Worm (Caenorhabditis elegans) whole organism, L2 larva: ENCODE measurements around the gene F22F4.5.

Experiments used
- F13H6.1 ChIP-seq: sonication (generic microtip); optimal IDR thresholded peaks from 2 replicates; lab custom pipeline; 2016; ENCODE audit warnings: missing genetic modification characterization, missing compliant biosample characterization
- R02D3.7 ChIP-seq: fragments of 150-350 bp; optimal IDR thresholded peaks from 2 replicates; lab custom pipeline; 2014; ENCODE audit warnings: missing biosample characterization, missing genetic modification characterization
- ZK546.5 ChIP-seq: sonication (generic microtip); optimal IDR thresholded peaks from 2 replicates; lab custom pipeline; 2017; ENCODE audit warnings: missing biosample characterization, missing genetic modification characterization
- ama-1 ChIP-seq: fragments of 150-350 bp; optimal IDR thresholded peaks from 2 replicates; lab custom pipeline; 2018; ENCODE audit warnings: inconsistent platforms
- blmp-1 ChIP-seq: sonication (generic microtip); optimal IDR thresholded peaks from 2 replicates; lab custom pipeline; 2017; ENCODE audit warnings: missing genetic modification characterization, mild to moderate bottlenecking, missing compliant biosample characterization, antibody characterized with exemption, moderate library complexity; ENCODE audit not compliant: insufficient read depth
- ceh-16 ChIP-seq: fragments of 150-350 bp; optimal IDR thresholded peaks from 2 replicates; lab custom pipeline; 2014; ENCODE audit warnings: missing biosample characterization, missing genetic modification characterization
- ceh-82 ChIP-seq: fragments of 150-350 bp; optimal IDR thresholded peaks from 2 replicates; lab custom pipeline; 2014; ENCODE audit warnings: missing biosample characterization, missing genetic modification characterization
- crh-2 ChIP-seq: sonication (generic microtip); optimal IDR thresholded peaks from 2 replicates; lab custom pipeline; 2017; ENCODE audit warnings: missing biosample characterization, missing genetic modification characterization
- dmd-4 ChIP-seq: sonication (generic microtip); optimal IDR thresholded peaks from 2 replicates; lab custom pipeline; 2017; ENCODE audit warnings: missing biosample characterization, missing genetic modification characterization
- egl-27 ChIP-seq: sonication (generic microtip); optimal IDR thresholded peaks from 3 replicates; lab custom pipeline; 2017; ENCODE audit warnings: missing biosample characterization, missing genetic modification reagents, missing genetic modification characterization
- elt-1 ChIP-seq: fragments of 150-350 bp; optimal IDR thresholded peaks from 2 replicates; lab custom pipeline; 2014; ENCODE audit warnings: missing biosample characterization, missing genetic modification characterization
- elt-3 ChIP-seq: sonication (generic microtip); optimal IDR thresholded peaks from 2 replicates; lab custom pipeline; 2017; ENCODE audit warnings: missing biosample characterization, missing genetic modification characterization
- fos-1 ChIP-seq: fragments of 150-350 bp; optimal IDR thresholded peaks from 2 replicates; lab custom pipeline; 2014; ENCODE audit warnings: missing biosample characterization, missing genetic modification characterization
- gmeb-1 ChIP-seq: fragments of 150-350 bp; optimal IDR thresholded peaks from 2 replicates; lab custom pipeline; 2014; ENCODE audit warnings: missing biosample characterization, missing genetic modification characterization
- lin-11 ChIP-seq: fragments of 150-350 bp; sonication (generic microtip); optimal IDR thresholded peaks from 2 replicates; lab custom pipeline; 2014; ENCODE audit warnings: missing biosample characterization, missing genetic modification characterization, inconsistent platforms, mixed read lengths
- lin-39 ChIP-seq: fragments of 150-350 bp; optimal IDR thresholded peaks from 2 replicates; lab custom pipeline; 2014; ENCODE audit warnings: missing biosample characterization, missing genetic modification reagents, missing genetic modification characterization
- mab-5 ChIP-seq: fragments of 150-350 bp; optimal IDR thresholded peaks from 2 replicates; lab custom pipeline; 2014; ENCODE audit warnings: missing biosample characterization, missing genetic modification characterization
- mbf-1 ChIP-seq: sonication (generic microtip); optimal IDR thresholded peaks from 2 replicates; lab custom pipeline; 2017; ENCODE audit warnings: missing biosample characterization, missing genetic modification characterization
- mdl-1 ChIP-seq, 2 experiments: fragments of 150-350 bp in 1 of 2; sonication (generic microtip) in 1 of 2; optimal IDR thresholded peaks; 2 replicates each; lab custom pipeline; 2017; ENCODE audit warnings: missing biosample characterization in 2 of 2, missing genetic modification characterization in 2 of 2
- nhr-10 ChIP-seq: sonication (generic microtip); optimal IDR thresholded peaks from 2 replicates; lab custom pipeline; 2017; ENCODE audit warnings: missing biosample characterization, missing genetic modification characterization
- nhr-11 ChIP-seq: fragments of 150-350 bp; optimal IDR thresholded peaks from 2 replicates; lab custom pipeline; 2014; ENCODE audit warnings: missing biosample characterization, missing genetic modification characterization
- nhr-21 ChIP-seq: fragments of 150-350 bp; optimal IDR thresholded peaks from 2 replicates; lab custom pipeline; 2014; ENCODE audit warnings: missing biosample characterization, missing genetic modification characterization
- nhr-237 ChIP-seq: fragments of 150-350 bp; optimal IDR thresholded peaks from 2 replicates; lab custom pipeline; 2014; ENCODE audit warnings: missing biosample characterization, missing genetic modification characterization
- nhr-25 ChIP-seq: fragments of 150-350 bp; sonication (generic microtip); optimal IDR thresholded peaks from 3 replicates; lab custom pipeline; 2014; ENCODE audit warnings: missing biosample characterization, missing genetic modification characterization
- nhr-6 ChIP-seq: fragments of 150-350 bp; optimal IDR thresholded peaks from 2 replicates; lab custom pipeline; 2014; ENCODE audit warnings: missing biosample characterization, missing genetic modification characterization
- nhr-77 ChIP-seq: fragments of 150-350 bp; optimal IDR thresholded peaks from 2 replicates; lab custom pipeline; 2014; ENCODE audit warnings: missing biosample characterization, missing genetic modification characterization
- sem-4 ChIP-seq: fragments of 150-350 bp; optimal IDR thresholded peaks from 2 replicates; lab custom pipeline; 2014; ENCODE audit warnings: missing biosample characterization, missing genetic modification reagents, missing genetic modification characterization
- sma-3 ChIP-seq: sonication (generic microtip); optimal IDR thresholded peaks from 2 replicates; lab custom pipeline; 2016; ENCODE audit warnings: missing genetic modification reagents, missing genetic modification characterization, missing compliant biosample characterization
- sma-9 ChIP-seq, 2 experiments: fragments of 150-350 bp in 1 of 2; sonication (generic microtip) in 1 of 2; optimal IDR thresholded peaks; 2 replicates each; lab custom pipeline; 2014 to 2016; ENCODE audit warnings: missing genetic modification characterization in 2 of 2, mild to moderate bottlenecking in 1 of 2, missing biosample characterization in 1 of 2, missing compliant biosample characterization in 1 of 2, missing genetic modification reagents in 1 of 2, moderate library complexity in 1 of 2
- snpc-4 ChIP-seq: fragments of 150-350 bp; optimal IDR thresholded peaks from 2 replicates; lab custom pipeline; 2014; ENCODE audit warnings: missing biosample characterization, missing genetic modification characterization
- unc-55 ChIP-seq: fragments of 150-350 bp; sonication (generic microtip); optimal IDR thresholded peaks from 3 replicates; lab custom pipeline; 2014; ENCODE audit warnings: missing biosample characterization, missing genetic modification reagents, missing genetic modification characterization
- unc-62 ChIP-seq: fragments of 150-350 bp; optimal IDR thresholded peaks from 2 replicates; lab custom pipeline; 2014; ENCODE audit warnings: missing biosample characterization, missing genetic modification reagents, missing genetic modification characterization
- ztf-1 ChIP-seq: fragments of 200-800 bp; sonication (Bioruptor generic); conservative IDR thresholded peaks from 2 replicates; pipeline ENCODE4 v1.3.6; 2022; ENCODE audit warnings: missing genetic modification characterization, missing compliant biosample characterization
- ztf-11 ChIP-seq: sonication (generic microtip); optimal IDR thresholded peaks from 2 replicates; lab custom pipeline; 2017; ENCODE audit warnings: missing biosample characterization, missing genetic modification characterization
- ztf-4 ChIP-seq: fragments of 150-350 bp; optimal IDR thresholded peaks from 2 replicates; lab custom pipeline; 2014; ENCODE audit warnings: missing biosample characterization, missing genetic modification characterization

The F22F4.5 gene

DNA sequence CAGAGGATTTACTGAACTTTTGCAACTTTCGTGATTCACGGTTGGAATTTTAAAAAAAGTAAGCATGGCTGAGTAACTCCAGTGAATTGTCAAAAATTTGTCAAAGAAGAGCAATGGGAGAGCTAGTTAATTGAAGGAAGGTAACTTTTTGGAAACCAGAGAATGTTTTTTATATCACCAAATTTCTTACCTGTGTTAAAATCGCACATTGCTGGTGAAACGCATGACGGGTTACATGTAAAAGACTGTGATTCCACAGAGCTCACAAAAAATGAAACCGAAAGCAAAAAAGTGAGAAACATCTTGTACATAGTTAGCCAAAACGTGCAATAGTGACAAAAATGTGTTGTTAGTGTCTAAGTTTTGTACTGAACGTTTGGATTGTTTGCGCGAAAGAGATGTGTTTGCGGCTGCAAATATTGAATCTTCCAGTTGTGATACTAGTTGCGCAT, 6.5 kb upstream of the F22F4.5 start, which contains the start of gene F22F4.9:
Gene F22F4.9 (minus strand): TSS at position 402 of the 452 bp plus-strand sequence.
- TF ChIP-seq nhr-25 (tag; lab: Kevin White, UChicago) (no peak), R02D3.7 (tag; lab: Kevin White, UChicago) (no peak), sma-9 (GFP tag; optimal IDR thresholded peaks at IDR 0.05; lab: Kevin White, UChicago) (no peak), sma-9 (tag; optimal IDR thresholded peaks at IDR 0.05; lab: Kevin White, UChicago) (no peak), ztf-4 (tag; lab: Kevin White, UChicago) (no peak), fos-1 (tag; lab: Kevin White, UChicago) (no peak), egl-27 (no peak), mbf-1 (tag; lab: Kevin White, UChicago) (no peak), dmd-4 (tag; lab: Kevin White, UChicago) (no peak), crh-2 (no peak), unc-62 (GFP tag; lab: Kevin White, UChicago) (no peak), nhr-11 (tag; lab: Kevin White, UChicago) (no peak), gmeb-1 (tag; lab: Kevin White, UChicago) (no peak), mab-5 (tag; lab: Kevin White, UChicago) (no peak), ceh-16 (tag; lab: Kevin White, UChicago) (no peak), lin-39 (tag; lab: Kevin White, UChicago) (no peak), snpc-4 (tag; lab: Kevin White, UChicago) (no peak), nhr-6 (tag; lab: Kevin White, UChicago) (no peak)

DNA sequence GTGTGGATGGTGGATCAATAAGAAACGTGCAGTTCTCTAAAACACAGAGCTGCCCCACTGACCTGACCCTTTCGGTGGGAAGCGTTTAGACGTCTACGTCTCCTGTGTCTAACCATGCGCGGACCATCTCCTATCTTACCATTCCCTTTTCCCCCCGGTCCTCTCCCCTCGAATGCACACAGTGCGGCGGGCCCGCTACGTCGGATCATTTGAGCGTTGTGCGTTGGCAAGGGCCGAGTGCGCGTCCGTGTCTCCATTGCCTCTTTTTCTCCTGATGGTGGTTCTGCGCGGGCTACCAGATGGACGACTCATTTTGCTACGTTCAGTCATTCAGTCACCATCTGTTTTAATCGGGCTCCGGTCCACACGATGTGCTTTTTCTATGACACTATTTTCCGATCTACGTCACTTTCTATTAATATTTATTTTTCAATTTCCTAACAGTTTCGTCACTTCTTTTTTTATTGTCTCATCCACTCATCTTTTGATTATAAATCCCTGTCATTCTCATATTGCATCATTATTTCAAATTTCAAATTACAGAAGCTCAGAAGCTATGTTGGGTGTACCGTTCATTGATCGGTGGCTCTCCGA, 3.0 kb upstream of the F22F4.5 start, which contains the start of gene inx-3:
Gene inx-3 (plus strand): TSS at position 544 of the 594 bp plus-strand sequence.
- TF ChIP-seq ztf-11 (tag; lab: Kevin White, UChicago), result no peak
- no peak for TF ChIP-seq nhr-10
- TF ChIP-seq ztf-1 (GFP tag; lab: Robert Waterston, UW), result no peak
- no peak for TF ChIP-seq nhr-77 (tag; lab: Kevin White, UChicago)
- no peak for TF ChIP-seq ZK546.5
- TF ChIP-seq unc-55 (GFP tag; lab: Kevin White, UChicago), result no peak
- no peak for TF ChIP-seq lin-11
- TF ChIP-seq nhr-25 (tag; lab: Kevin White, UChicago), result no peak
- no peak for TF ChIP-seq ama-1 (lab: Kevin White, UChicago)
- TF ChIP-seq crh-2, result no peak
- no peak for TF ChIP-seq mab-5 (tag; lab: Kevin White, UChicago)
- no peak for TF ChIP-seq nhr-21 (tag; lab: Kevin White, UChicago)
- no peak for TF ChIP-seq sma-9 (GFP tag; optimal IDR thresholded peaks at IDR 0.05; lab: Kevin White, UChicago)
- no peak for TF ChIP-seq sma-9 (tag; optimal IDR thresholded peaks at IDR 0.05; lab: Kevin White, UChicago)
- no peak for TF ChIP-seq mdl-1 (tag; optimal IDR thresholded peaks at IDR 0.05; lab: Kevin White, UChicago)
- TF ChIP-seq elt-1 (tag; lab: Kevin White, UChicago), result no peak

DNA sequence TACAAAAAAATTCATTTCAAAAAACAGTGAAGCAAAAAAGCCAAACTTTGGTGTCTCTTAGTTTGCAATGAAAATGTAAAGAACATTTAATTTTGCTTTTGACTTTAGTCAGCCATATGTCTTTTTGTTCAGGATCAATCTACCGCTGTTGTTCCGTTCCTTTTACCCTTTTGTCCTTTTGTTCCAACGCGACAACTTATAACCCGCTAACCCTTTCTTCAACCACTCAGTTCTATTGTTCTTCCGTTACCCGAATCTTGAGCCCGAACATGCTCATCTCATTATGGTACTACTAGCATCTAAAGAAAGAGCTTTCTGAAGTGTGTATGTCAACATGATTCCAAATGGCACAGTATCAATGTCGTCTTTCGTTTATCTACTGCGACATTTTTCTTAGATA, 1.3 kb upstream of the F22F4.5 start:
- TF ChIP-seq sem-4, result no peak
- no peak for TF ChIP-seq crh-2
- no peak for TF ChIP-seq unc-55 (GFP tag; lab: Kevin White, UChicago)
- TF ChIP-seq egl-27, result no peak
- TF ChIP-seq lin-11, result no peak
- TF ChIP-seq lin-39 (tag; lab: Kevin White, UChicago), result no peak
- TF ChIP-seq nhr-77 (tag; lab: Kevin White, UChicago), result no peak
- no peak for TF ChIP-seq nhr-237 (tag; lab: Kevin White, UChicago)
- TF ChIP-seq F13H6.1 (tag; lab: Kevin White, UChicago), result no peak

DNA sequence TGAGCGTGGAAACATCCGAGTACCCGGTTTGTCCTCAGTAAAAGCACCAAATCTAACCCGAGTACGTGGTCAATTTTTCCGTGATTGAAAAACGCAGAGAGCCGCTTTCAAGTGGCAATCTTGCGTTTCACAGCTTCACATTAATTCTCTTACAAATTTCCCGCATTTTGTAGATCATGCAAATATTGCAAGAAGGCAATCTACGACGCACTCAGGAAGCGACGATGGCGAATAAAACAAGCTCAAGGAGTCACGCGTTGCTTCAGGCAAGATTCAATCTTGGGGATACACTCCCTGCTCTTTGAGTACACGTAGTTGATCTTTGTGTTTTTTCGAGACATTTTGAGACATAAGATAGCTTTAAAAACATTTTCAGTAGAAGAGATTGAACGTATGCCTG, 4.8 kb downstream of the F22F4.5 start:
- no peak for TF ChIP-seq elt-1 (tag; lab: Kevin White, UChicago)
- no peak for TF ChIP-seq elt-3 (tag; lab: Kevin White, UChicago)
- TF ChIP-seq ztf-1 (GFP tag; lab: Robert Waterston, UW), result no peak
- TF ChIP-seq sma-3, result no peak
- TF ChIP-seq blmp-1 (tag; lab: Kevin White, UChicago), result no peak

- TF ChIP-seq ceh-82 (tag; lab: Kevin White, UChicago) (no peak), fos-1 (tag; lab: Kevin White, UChicago) (peak; percentile 24)
These were observed 7.0 kb downstream of the F22F4.5 start for ce11 chrX:5985720-5986119.
